Worm (Caenorhabditis elegans): ENCODE measurements around the gene str-46.

str-46 gene

DNA sequence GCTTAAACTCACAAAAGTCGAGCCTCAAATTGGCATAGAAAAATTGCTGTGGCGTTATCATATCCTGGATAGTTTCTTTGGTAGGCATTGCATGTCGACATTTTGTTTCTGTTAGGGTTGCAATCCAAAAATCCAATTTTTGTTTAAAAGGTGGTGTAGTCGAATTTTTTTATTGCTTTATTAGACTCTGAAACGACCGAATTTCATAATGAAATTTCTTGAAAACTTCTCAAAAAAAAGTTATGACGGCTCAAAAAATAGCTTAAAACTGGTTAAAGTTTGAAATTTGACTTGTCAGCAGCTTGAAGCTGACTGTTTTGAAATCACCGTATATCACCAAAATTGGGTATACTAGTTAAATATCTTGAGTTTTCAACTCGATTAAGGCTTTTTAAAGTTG, 41.6 kb upstream of the str-46 start, which contains the start of gene srw-143:
Gene srw-143, minus strand, starts transcription at position 101 of the 400 bp plus-strand sequence.
- TF ChIP-seq cey-2 (tag; optimal IDR thresholded peaks at IDR 0.05; ENCODE audit: borderline replicate concordance, insufficient read depth) (no peak), fkh-10 (GFP tag; optimal IDR thresholded peaks at IDR 0.05) (no peak), ZK546.5 (tag; optimal IDR thresholded peaks at IDR 0.05) (no peak), mep-1 (tag; optimal IDR thresholded peaks at IDR 0.05) (no peak), snpc-4 (tag; optimal IDR thresholded peaks at IDR 0.05) (no peak), duxl-1 (tag; optimal IDR thresholded peaks at IDR 0.05; ENCODE audit: poor library complexity) (no peak), R02D3.7 (tag; optimal IDR thresholded peaks at IDR 0.05) (no peak)

DNA sequence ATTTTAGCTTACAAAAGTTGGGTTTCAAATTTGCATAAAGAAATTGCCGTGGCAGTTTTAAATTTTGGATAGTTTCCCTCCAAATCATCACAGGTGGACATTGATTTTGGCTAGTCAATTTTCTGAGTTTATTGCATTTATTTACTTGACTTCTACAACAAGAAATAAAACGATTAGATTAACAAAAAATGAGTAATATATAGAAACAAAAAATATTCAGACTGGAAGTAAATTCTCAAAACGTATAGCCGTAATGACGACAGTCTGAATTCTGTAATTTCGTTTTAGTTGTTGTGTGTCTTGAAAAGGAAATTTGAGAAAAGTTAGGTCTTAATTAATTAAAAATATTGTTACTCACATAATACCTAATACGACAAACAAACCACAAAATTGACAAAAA, 38.7 kb upstream of the str-46 start, which contains the start of gene srw-141:
Gene srw-141, minus strand, starts transcription at position 101 of the 400 bp plus-strand sequence.
- TF ChIP-seq egl-43 (GFP tag; IDR thresholded peaks at IDR 0.05): no peak
- no peak for TF ChIP-seq unc-39 (tag; optimal IDR thresholded peaks at IDR 0.05)
- no peak for TF ChIP-seq tra-1 (GFP tag; IDR thresholded peaks at IDR 0.05)
- no peak for TF ChIP-seq rbr-2 (tag; optimal IDR thresholded peaks at IDR 0.05)
- no peak for TF ChIP-seq mep-1 (tag; optimal IDR thresholded peaks at IDR 0.05)
- no peak for TF ChIP-seq nhr-25 (tag; optimal IDR thresholded peaks at IDR 0.05; ENCODE audit: borderline replicate concordance, insufficient read depth)
- no peak for TF ChIP-seq dve-1 (tag; optimal IDR thresholded peaks at IDR 0.05; ENCODE audit: insufficient read depth)
- TF ChIP-seq R02D3.7 (tag; optimal IDR thresholded peaks at IDR 0.05): no peak
- no peak for TF ChIP-seq nhr-28 (tag; optimal IDR thresholded peaks at IDR 0.05)
- no peak for TF ChIP-seq nhr-76 (tag; optimal IDR thresholded peaks at IDR 0.05)

DNA sequence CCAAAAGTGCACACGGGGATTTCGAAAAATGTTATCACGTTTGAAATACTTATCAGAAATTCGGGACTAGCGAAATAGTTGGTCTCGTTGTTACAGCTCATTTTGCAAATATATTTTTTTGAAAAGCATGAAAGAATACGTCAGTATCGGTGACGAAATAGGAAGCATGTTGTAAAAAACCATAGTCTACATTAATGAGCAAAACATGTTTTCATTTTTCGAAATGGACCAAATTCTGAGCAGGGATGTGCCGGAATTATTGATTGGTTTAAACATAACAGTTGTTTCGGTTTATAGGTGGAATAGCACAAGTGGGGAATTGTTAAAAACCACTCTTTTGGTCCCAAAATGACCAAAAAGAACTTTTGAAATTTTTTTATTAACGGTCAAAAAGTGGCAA, 34.3 kb upstream of the str-46 start, which contains the start of gene srh-247:
Gene srh-247, minus strand, starts transcription at position 101 of the 400 bp plus-strand sequence.
- no peak for TF ChIP-seq Y75B8A.6 (GFP tag; IDR thresholded peaks at IDR 0.05)
- no peak for TF ChIP-seq hlh-11 (tag; optimal IDR thresholded peaks at IDR 0.05)
- no peak for TF ChIP-seq unc-39 (tag; optimal IDR thresholded peaks at IDR 0.05)
- TF ChIP-seq fkh-10 (GFP tag; optimal IDR thresholded peaks at IDR 0.05): no peak
- no peak for TF ChIP-seq fos-1 (tag; optimal IDR thresholded peaks at IDR 0.05)
- no peak for TF ChIP-seq R02D3.7 (tag; optimal IDR thresholded peaks at IDR 0.05)
- TF ChIP-seq arid-1 (GFP tag; conservative IDR thresholded peaks at IDR 0.05): no peak
- TF ChIP-seq nhr-28 (tag; optimal IDR thresholded peaks at IDR 0.05): no peak
- TF ChIP-seq lim-7 (GFP tag; IDR thresholded peaks at IDR 0.05): no peak
- TF ChIP-seq skn-1 (tag; optimal IDR thresholded peaks at IDR 0.05): no peak
- TF ChIP-seq Y5F2A.4 (GFP tag; optimal IDR thresholded peaks at IDR 0.05): no peak
- TF ChIP-seq nhr-6 (tag; optimal IDR thresholded peaks at IDR 0.05): no peak
- TF ChIP-seq lin-38 (GFP tag; IDR thresholded peaks at IDR 0.05): no peak
- no peak for TF ChIP-seq pha-4 (GFP tag; IDR thresholded peaks at IDR 0.05)
- TF ChIP-seq pha-4 (tag; optimal IDR thresholded peaks at IDR 0.05): no peak
- no peak for TF ChIP-seq spr-1 (tag; optimal IDR thresholded peaks at IDR 0.05)
- TF ChIP-seq daf-16 (GFP tag; optimal IDR thresholded peaks at IDR 0.05): no peak
- TF ChIP-seq daf-16 (tag; optimal IDR thresholded peaks at IDR 0.05): no peak

DNA sequence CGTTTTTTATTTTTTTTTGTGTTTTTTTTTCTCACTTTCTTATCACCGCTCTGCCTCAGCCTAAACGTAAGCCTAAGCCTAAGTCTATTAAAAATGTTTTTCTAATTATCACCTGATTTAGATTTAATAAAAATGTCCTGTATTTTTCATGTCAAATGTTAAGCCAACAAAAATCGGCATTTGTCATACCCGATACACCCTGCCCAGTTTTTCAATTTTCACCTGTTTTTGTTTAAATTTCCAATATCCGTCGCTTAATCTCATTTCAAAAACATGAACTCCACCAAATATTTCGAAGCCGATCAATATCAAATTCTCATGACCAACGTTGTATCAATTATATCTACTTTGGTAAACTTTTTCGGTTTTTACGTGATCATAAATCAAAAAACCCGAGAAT, 31.5 kb upstream of the str-46 start, which contains the start of gene C31B8.1:
Gene C31B8.1, plus strand, starts transcription at position 301 of the 400 bp plus-strand sequence.
- no peak for TF ChIP-seq cey-2 (tag; optimal IDR thresholded peaks at IDR 0.05; ENCODE audit: borderline replicate concordance, insufficient read depth)
- no peak for TF ChIP-seq rbr-2 (tag; optimal IDR thresholded peaks at IDR 0.05)
- no peak for TF ChIP-seq ceh-20 (GFP tag; IDR thresholded peaks at IDR 0.05)
- TF ChIP-seq Y48G9A.11 (GFP tag; IDR thresholded peaks at IDR 0.05): no peak
- no peak for TF ChIP-seq tra-1 (GFP tag; IDR thresholded peaks at IDR 0.05)
- no peak for TF ChIP-seq dmd-6 (GFP tag; IDR thresholded peaks at IDR 0.05)
- TF ChIP-seq nhr-102 (tag; optimal IDR thresholded peaks at IDR 0.05): no peak
- no peak for TF ChIP-seq skn-1 (tag; optimal IDR thresholded peaks at IDR 0.05)
- no peak for TF ChIP-seq ZK546.5 (tag; optimal IDR thresholded peaks at IDR 0.05)
- no peak for TF ChIP-seq aly-2 (tag; optimal IDR thresholded peaks at IDR 0.05)
- no peak for TF ChIP-seq daf-12 (tag; optimal IDR thresholded peaks at IDR 0.05)
- no peak for TF ChIP-seq mxl-2 (GFP tag; conservative IDR thresholded peaks at IDR 0.05)
- no peak for TF ChIP-seq T26A8.4 (GFP tag; IDR thresholded peaks at IDR 0.05)
- TF ChIP-seq saeg-2 (GFP tag; IDR thresholded peaks at IDR 0.05): no peak
- TF ChIP-seq F26F4.8 (GFP tag; conservative IDR thresholded peaks at IDR 0.05): no peak
- TF ChIP-seq mdt-29 (GFP tag; IDR thresholded peaks at IDR 0.05): no peak
- no peak for TF ChIP-seq D1046.2 (GFP tag; IDR thresholded peaks at IDR 0.05)
- no peak for TF ChIP-seq ceh-44 (GFP tag; IDR thresholded peaks at IDR 0.05)
- TF ChIP-seq dmd-8 (GFP tag; IDR thresholded peaks at IDR 0.05): no peak

Measured in whole organism, L4 larva.